Fruit fly (Drosophila melanogaster) whole organism, prepupa: ENCODE data around the gene wit.

ENCODE experiments used
- Blimp-1 ChIP-seq: fragments of 200-800 bp; sonication (Bioruptor generic); optimal IDR thresholded peaks from 3 replicates; lab custom pipeline; 2017; ENCODE audit warnings: missing biosample characterization, missing genetic modification characterization, mild to moderate bottlenecking, moderate library complexity, missing genetic modification reagents
- CG10669 ChIP-seq: fragments of 200-800 bp; sonication (Bioruptor generic); optimal IDR thresholded peaks from 3 replicates; lab custom pipeline; 2018; ENCODE audit warnings: missing biosample characterization, mild to moderate bottlenecking, missing genetic modification characterization, moderate library complexity
- CG11294 ChIP-seq: fragments of 200-800 bp; sonication (Bioruptor generic); IDR thresholded peaks from 2 replicates; pipeline ENCODE4 v1.3.6; 2022; ENCODE audit warnings: missing biosample characterization, missing genetic modification characterization
- CG11762 ChIP-seq: fragments of 200-800 bp; sonication (Bioruptor generic); optimal IDR thresholded peaks from 3 replicates; lab custom pipeline; 2016; ENCODE audit warnings: missing biosample characterization, missing genetic modification characterization; ENCODE audit not compliant: insufficient read depth
- CG11902 ChIP-seq: fragments of 200-800 bp; sonication (Bioruptor generic); optimal IDR thresholded peaks from 3 replicates; lab custom pipeline; 2016; ENCODE audit warnings: missing biosample characterization, missing genetic modification characterization
- CG15336 ChIP-seq: fragments of 200-800 bp; sonication (Bioruptor generic); IDR thresholded peaks from 2 replicates; pipeline ENCODE4 v1.3.6; 2022; ENCODE audit warnings: missing biosample characterization, missing genetic modification characterization
- CG3032 ChIP-seq: fragments of 200-800 bp; optimal IDR thresholded peaks from 2 replicates; lab custom pipeline; 2019; ENCODE audit warnings: missing biosample characterization, mild to moderate bottlenecking, missing genetic modification characterization, moderate library complexity
- CG32006 ChIP-seq: fragments of 200-800 bp; sonication (Bioruptor generic); optimal IDR thresholded peaks from 3 replicates; lab custom pipeline; 2017; ENCODE audit warnings: missing biosample characterization, mild to moderate bottlenecking, missing genetic modification characterization
- CG34406 ChIP-seq: fragments of 200-800 bp; sonication (Bioruptor generic); optimal IDR thresholded peaks from 3 replicates; lab custom pipeline; 2016; ENCODE audit warnings: missing biosample characterization, missing genetic modification characterization
- CG6163 ChIP-seq: fragments of 200-800 bp; sonication (Bioruptor generic); IDR thresholded peaks from 3 replicates; pipeline ENCODE4 v1.3.6; 2022; ENCODE audit warnings: missing biosample characterization, missing genetic modification characterization
- CG6854 ChIP-seq: fragments of 200-800 bp; sonication (Bioruptor generic); optimal IDR thresholded peaks from 2 replicates; lab custom pipeline; 2017; ENCODE audit warnings: missing biosample characterization, mild to moderate bottlenecking, missing genetic modification characterization
- CG7368 ChIP-seq: fragments of 200-800 bp; sonication (Bioruptor generic); optimal IDR thresholded peaks from 3 replicates; lab custom pipeline; 2016; ENCODE audit warnings: missing biosample characterization, missing genetic modification characterization
- CG8119 ChIP-seq: fragments of 200-800 bp; sonication (Bioruptor generic); IDR thresholded peaks from 3 replicates; pipeline ENCODE4 v1.3.6; 2022; ENCODE audit warnings: missing biosample characterization, missing genetic modification characterization
- Eip78C ChIP-seq: fragments of 200-800 bp; sonication (Bioruptor generic); peaks from one replicate; lab custom pipeline; 2016; ENCODE audit warnings: missing biosample characterization, missing genetic modification characterization
- Ets21C ChIP-seq: fragments of 200-800 bp; sonication (Bioruptor generic); optimal IDR thresholded peaks from 3 replicates; lab custom pipeline; 2016; ENCODE audit warnings: missing biosample characterization, missing genetic modification characterization
- Ets96B ChIP-seq: fragments of 200-800 bp; optimal IDR thresholded peaks from 2 replicates; lab custom pipeline; 2019; ENCODE audit warnings: missing biosample characterization, mild to moderate bottlenecking, missing genetic modification characterization, moderate library complexity
- Hr39 ChIP-seq: fragments of 200-800 bp; sonication (Bioruptor generic); optimal IDR thresholded peaks from 2 replicates; lab custom pipeline; 2016; ENCODE audit warnings: missing biosample characterization, missing genetic modification characterization
- Hr4 ChIP-seq: fragments of 200-800 bp; sonication (Bioruptor generic); optimal IDR thresholded peaks from 3 replicates; lab custom pipeline; 2016; ENCODE audit warnings: missing biosample characterization, missing genetic modification characterization
- Met ChIP-seq: fragments of 200-800 bp; sonication (Bioruptor generic); optimal IDR thresholded peaks from 3 replicates; lab custom pipeline; 2016; ENCODE audit warnings: missing biosample characterization, missing genetic modification characterization
- OdsH ChIP-seq: fragments of 200-800 bp; sonication (Bioruptor generic); optimal IDR thresholded peaks from 3 replicates; lab custom pipeline; 2016; ENCODE audit warnings: missing biosample characterization, missing genetic modification characterization
- Sox102F ChIP-seq: fragments of 200-800 bp; sonication (Bioruptor generic); optimal IDR thresholded peaks from 2 replicates; lab custom pipeline; 2016; ENCODE audit warnings: missing biosample characterization, mild to moderate bottlenecking, missing genetic modification characterization
- Sox14 ChIP-seq: fragments of 200-800 bp; sonication (Bioruptor generic); optimal IDR thresholded peaks from 3 replicates; lab custom pipeline; 2016; ENCODE audit warnings: missing biosample characterization, missing genetic modification characterization
- achi ChIP-seq: fragments of 200-800 bp; sonication (Bioruptor generic); optimal IDR thresholded peaks from 3 replicates; lab custom pipeline; 2016; ENCODE audit warnings: missing biosample characterization, missing genetic modification characterization
- acj6 ChIP-seq: fragments of 200-800 bp; sonication (Bioruptor generic); optimal IDR thresholded peaks from 3 replicates; lab custom pipeline; 2016; ENCODE audit warnings: missing biosample characterization, missing genetic modification characterization
- dsx ChIP-seq: fragments of 200-800 bp; optimal IDR thresholded peaks from 3 replicates; lab custom pipeline; 2019; ENCODE audit warnings: missing biosample characterization, mild to moderate bottlenecking, missing genetic modification characterization, moderate library complexity; ENCODE audit not compliant: poor library complexity, severe bottlenecking
- eg ChIP-seq: fragments of 200-800 bp; sonication (Bioruptor generic); IDR thresholded peaks from 3 replicates; pipeline ENCODE4 v1.3.6; 2022; ENCODE audit warnings: missing biosample characterization, missing genetic modification characterization
- esn ChIP-seq: fragments of 200-800 bp; sonication (Bioruptor generic); optimal IDR thresholded peaks from 2 replicates; lab custom pipeline; 2016; ENCODE audit warnings: missing biosample characterization, mild to moderate bottlenecking, missing genetic modification characterization, moderate library complexity
- fd59A ChIP-seq: fragments of 200-800 bp; sonication (Bioruptor generic); optimal IDR thresholded peaks from 2 replicates; lab custom pipeline; 2017; ENCODE audit warnings: missing biosample characterization, mild to moderate bottlenecking, missing genetic modification characterization, missing genetic modification reagents
- fd85E ChIP-seq: fragments of 200-800 bp; sonication (Bioruptor generic); optimal IDR thresholded peaks from 3 replicates; lab custom pipeline; 2016; ENCODE audit warnings: missing biosample characterization, missing genetic modification characterization
- pdm3 ChIP-seq: fragments of 200-800 bp; sonication (Bioruptor generic); optimal IDR thresholded peaks from 3 replicates; lab custom pipeline; 2016; ENCODE audit warnings: missing biosample characterization, missing genetic modification characterization
- salr ChIP-seq, 2 experiments: fragments of 200-800 bp; sonication (Bioruptor generic); optimal IDR thresholded peaks; 3 replicates each; lab custom pipeline; 2016 to 2018; ENCODE audit warnings: missing biosample characterization in 2 of 2, missing genetic modification characterization in 2 of 2, mild to moderate bottlenecking in 1 of 2
- ss ChIP-seq, 2 experiments: fragments of 200-800 bp; sonication (Bioruptor generic); optimal IDR thresholded peaks; 2 replicates in 1 of 2; 3 replicates in 1 of 2; lab custom pipeline; 2017 to 2018; ENCODE audit warnings: mild to moderate bottlenecking in 2 of 2, missing biosample characterization in 2 of 2, missing genetic modification characterization in 2 of 2, moderate library complexity in 1 of 2
- svp ChIP-seq: fragments of 200-800 bp; sonication (Bioruptor generic); peaks from one replicate; lab custom pipeline; 2016; ENCODE audit warnings: missing biosample characterization, missing genetic modification characterization
- vri ChIP-seq: fragments of 200-800 bp; sonication (Bioruptor generic); optimal IDR thresholded peaks from 3 replicates; lab custom pipeline; 2016; ENCODE audit warnings: missing biosample characterization, mild to moderate bottlenecking, missing genetic modification characterization

Gene wit

DNA sequence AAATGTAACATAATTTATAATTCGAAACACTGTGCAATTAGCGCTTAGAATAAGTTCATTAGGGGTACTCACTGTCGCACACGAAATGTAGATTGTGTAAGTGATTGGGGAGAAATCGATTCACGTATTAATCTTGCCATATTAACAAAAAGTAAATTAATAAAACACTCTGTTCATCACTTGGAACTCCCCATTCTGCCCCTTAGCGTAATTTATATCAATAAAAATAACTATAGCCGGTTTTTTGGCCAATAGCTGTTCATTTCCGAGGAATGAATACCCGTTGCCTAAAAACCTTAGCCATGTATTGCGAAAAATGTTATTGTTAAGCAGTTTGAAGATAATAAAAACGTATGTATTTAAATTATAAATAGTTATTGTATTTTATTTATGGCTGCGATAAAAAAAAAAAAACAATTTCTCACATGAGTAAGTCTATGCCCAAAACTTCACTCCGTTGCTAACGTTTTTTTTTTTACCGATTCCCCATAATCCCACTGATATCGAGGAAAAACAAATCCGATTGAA is 12.2 kb downstream of the wit start, which contains the start of gene Ugt305A1:
TSS of gene Ugt305A1 (plus strand) at position 478 of the 528 bp plus-strand sequence.
- TF ChIP-seq achi (GFP tag; lab: Kevin White, UChicago): peak; percentile 17
- no peak for TF ChIP-seq ss (GFP tag; optimal IDR thresholded peaks at IDR 0.05; lab: Kevin White, UChicago)
- TF ChIP-seq CG8119 (GFP tag; lab: Robert Waterston, UW): peak; percentile 29; the same call in 1 of the 3 replicates
- TF ChIP-seq svp (GFP tag; lab: Kevin White, UChicago): peak; percentile 14
- TF ChIP-seq CG15336 (GFP tag; lab: Robert Waterston, UW): peak; percentile 38; the same call in 1 of the 2 replicates
- peak; percentile 13 for TF ChIP-seq Hr4
- TF ChIP-seq, all 60 proteins: peak for 5

dm6 chr3L:4056812-4057211 is 14.7 kb downstream of the wit start:
- peak; percentile 72 for TF ChIP-seq Eip78C (GFP tag; lab: Kevin White, UChicago)
- TF ChIP-seq Sox14 (GFP tag; lab: Kevin White, UChicago): no peak
- TF ChIP-seq CG15336 (GFP tag; lab: Robert Waterston, UW): peak; percentile 46
- TF ChIP-seq CG10669 (GFP tag; lab: Kevin White, UChicago): no peak
- peak; percentile 47 for TF ChIP-seq CG32006 (GFP tag; lab: Kevin White, UChicago)
- no peak for TF ChIP-seq CG11902
- no peak for TF ChIP-seq fd85E (GFP tag; lab: Kevin White, UChicago)
- peak; percentile 41; the same call in 1 of the 3 replicates for TF ChIP-seq CG6163
- peak; percentile 6 for TF ChIP-seq svp (GFP tag; lab: Kevin White, UChicago)
- TF ChIP-seq Sox102F (GFP tag; lab: Kevin White, UChicago): no peak
- peak; percentile 63 for TF ChIP-seq Hr4
- peak; percentile 34; the same call in 2 of the 3 replicates for TF ChIP-seq CG8119 (GFP tag; lab: Robert Waterston, UW)
- TF ChIP-seq achi (GFP tag; lab: Kevin White, UChicago): no peak
- no peak for TF ChIP-seq Blimp-1 (GFP tag; lab: Kevin White, UChicago)
- TF ChIP-seq CG34406 (GFP tag; lab: Kevin White, UChicago): no peak
- TF ChIP-seq salr (GFP tag; optimal IDR thresholded peaks at IDR 0.05; lab: Kevin White, UChicago): no peak
- TF ChIP-seq CG11294 (GFP tag; lab: Robert Waterston, UW): no peak
- no peak for TF ChIP-seq OdsH (GFP tag; lab: Kevin White, UChicago)
- no peak for TF ChIP-seq pdm3 (GFP tag; lab: Kevin White, UChicago)
- TF ChIP-seq esn: no peak
- TF ChIP-seq dsx (GFP tag; lab: Kevin White, UChicago): no peak
- TF ChIP-seq CG11762 (GFP tag; lab: Kevin White, UChicago): no peak
- TF ChIP-seq eg (GFP tag; lab: Robert Waterston, UW): peak; percentile 40; the same call in 1 of the 3 replicates
- no peak for TF ChIP-seq fd59A (GFP tag; lab: Kevin White, UChicago)

dm6 chr3L:4055438-4055962 is 16.0 kb downstream of the wit start:
- TF ChIP-seq Blimp-1 (GFP tag; lab: Kevin White, UChicago) (peak; percentile 91), OdsH (GFP tag; lab: Kevin White, UChicago) (no peak), CG10669 (GFP tag; lab: Kevin White, UChicago) (no peak), salr (GFP tag; optimal IDR thresholded peaks at IDR 0.05; lab: Kevin White, UChicago) (no peak), Ets21C (no peak), CG3032 (tag; lab: Kevin White, UChicago) (no peak), Met (GFP tag; lab: Kevin White, UChicago) (no peak), acj6 (no peak), ss (GFP tag; optimal IDR thresholded peaks at IDR 0.05; lab: Kevin White, UChicago) (no peak), vri (peak; percentile 4), Ets96B (no peak), CG8119 (GFP tag; lab: Robert Waterston, UW) (0 out of 3 replicates have a peak, but pooled peaks have one; percentile 35), dsx (GFP tag; lab: Kevin White, UChicago) (peak; percentile 77), CG6854 (peak; percentile 64), CG7368 (no peak)

- no peak for TF ChIP-seq esn
- peak; percentile 30 for TF ChIP-seq Eip78C (GFP tag; lab: Kevin White, UChicago)
- no peak for TF ChIP-seq Hr39 (GFP tag; lab: Kevin White, UChicago)
These were observed 22.4 kb downstream of the wit start for dm6 chr3L:4049082-4049481.
